Fruit fly (Drosophila melanogaster) whole organism, embryonic: ENCODE data around the gene CG17134.
A peak's percentile ranks its signal among the peaks of the same experiment; 100 is the strongest.

ENCODE experiments used
- Blimp-1 ChIP-seq: fragments of 200-800 bp; sonication (Bioruptor generic); optimal IDR thresholded peaks from 3 replicates; lab custom pipeline; 2018; ENCODE audit warnings: missing biosample characterization, missing genetic modification characterization, mild to moderate bottlenecking, moderate library complexity, missing genetic modification reagents
- CG10147 ChIP-seq: fragments of 200-800 bp; sonication (Bioruptor generic); optimal IDR thresholded peaks from 2 replicates; lab custom pipeline; 2019; ENCODE audit warnings: missing biosample characterization, mild to moderate bottlenecking, missing genetic modification characterization, moderate library complexity
- CG10462 ChIP-seq: fragments of 200-800 bp; sonication (Bioruptor generic); optimal IDR thresholded peaks from 2 replicates; lab custom pipeline; 2016; ENCODE audit warnings: missing biosample characterization, missing genetic modification characterization
- CG11247 ChIP-seq: fragments of 200-800 bp; sonication (Bioruptor generic); IDR thresholded peaks from 2 replicates; pipeline ENCODE4 v1.3.6; 2022; ENCODE audit warnings: missing biosample characterization, missing genetic modification characterization
- CG11504 ChIP-seq: fragments of 200-800 bp; sonication (Bioruptor generic); optimal IDR thresholded peaks from 3 replicates; lab custom pipeline; 2019; ENCODE audit warnings: missing biosample characterization, mild to moderate bottlenecking, missing genetic modification characterization, moderate library complexity
- CG11723 ChIP-seq: fragments of 200-800 bp; sonication (Bioruptor generic); optimal IDR thresholded peaks from 2 replicates; lab custom pipeline; 2017; ENCODE audit warnings: missing biosample characterization, mild to moderate bottlenecking, missing genetic modification characterization
- CG12104 ChIP-seq: fragments of 200-800 bp; sonication (Bioruptor generic); optimal IDR thresholded peaks from 3 replicates; lab custom pipeline; 2016; ENCODE audit warnings: missing biosample characterization, missing genetic modification characterization
- CG12769 ChIP-seq: fragments of 200-800 bp; sonication (Bioruptor generic); optimal IDR thresholded peaks from 2 replicates; lab custom pipeline; 2019; ENCODE audit warnings: missing biosample characterization, mild to moderate bottlenecking, missing genetic modification characterization, moderate library complexity
- CG17385 ChIP-seq: fragments of 200-800 bp; sonication (Bioruptor generic); optimal IDR thresholded peaks from 3 replicates; lab custom pipeline; 2018; ENCODE audit warnings: missing biosample characterization, mild to moderate bottlenecking, missing genetic modification characterization
- CG3407 ChIP-seq: fragments of 200-800 bp; sonication (Bioruptor generic); optimal IDR thresholded peaks from 2 replicates; lab custom pipeline; 2018; ENCODE audit warnings: missing biosample characterization, mild to moderate bottlenecking, missing genetic modification characterization
- CG34422 ChIP-seq: fragments of 200-800 bp; sonication (Bioruptor generic); IDR thresholded peaks from 3 replicates; pipeline ENCODE4 v1.3.6; 2022; ENCODE audit warnings: missing biosample characterization, missing genetic modification characterization
- CG3726 ChIP-seq: fragments of 200-800 bp; sonication (Bioruptor generic); IDR thresholded peaks from 3 replicates; pipeline ENCODE4, ENCODE4 v1.3.6; 2022; ENCODE audit warnings: missing biosample characterization, missing genetic modification characterization
- CG4707 ChIP-seq: fragments of 200-800 bp; sonication (Bioruptor generic); optimal IDR thresholded peaks from 2 replicates; lab custom pipeline; 2018; ENCODE audit warnings: missing biosample characterization, mild to moderate bottlenecking, missing genetic modification characterization, moderate library complexity
- CG8089 ChIP-seq: fragments of 200-800 bp; sonication (Bioruptor generic); optimal IDR thresholded peaks from 3 replicates; lab custom pipeline; 2016; ENCODE audit warnings: missing biosample characterization, missing genetic modification characterization
- CG8388 ChIP-seq: fragments of 200-800 bp; sonication (Bioruptor generic); optimal IDR thresholded peaks from 2 replicates; lab custom pipeline; 2019; ENCODE audit warnings: missing biosample characterization, mild to moderate bottlenecking, missing genetic modification characterization, moderate library complexity
- CG9797 ChIP-seq: fragments of 200-800 bp; sonication (Bioruptor generic); optimal IDR thresholded peaks from 3 replicates; lab custom pipeline; 2018; ENCODE audit warnings: missing biosample characterization, mild to moderate bottlenecking, missing genetic modification characterization
- D19B ChIP-seq: fragments of 200-800 bp; sonication (Bioruptor generic); optimal IDR thresholded peaks from 2 replicates; lab custom pipeline; 2017; ENCODE audit warnings: missing biosample characterization, mild to moderate bottlenecking, missing genetic modification characterization
- Dip3 ChIP-seq: fragments of 200-800 bp; sonication (Bioruptor generic); optimal IDR thresholded peaks from 3 replicates; lab custom pipeline; 2016; ENCODE audit warnings: missing biosample characterization, missing genetic modification characterization
- Drgx ChIP-seq: fragments of 200-800 bp; sonication (Bioruptor generic); IDR thresholded peaks from 2 replicates; pipeline ENCODE4 v1.3.6; 2022; ENCODE audit warnings: missing biosample characterization, missing genetic modification characterization
- E2f1 ChIP-seq: fragments of 200-800 bp; sonication (Bioruptor generic); IDR thresholded peaks from 2 replicates; pipeline ENCODE4 v1.3.6; 2022; ENCODE audit warnings: missing biosample characterization, missing genetic modification characterization
- Elba2 ChIP-seq: fragments of 200-800 bp; sonication (Bioruptor generic); optimal IDR thresholded peaks from 3 replicates; lab custom pipeline; 2016; ENCODE audit warnings: missing biosample characterization, missing genetic modification characterization
- Ets65A ChIP-seq: fragments of 200-800 bp; sonication (Bioruptor generic); peaks from one replicate; lab custom pipeline; 2016; ENCODE audit warnings: missing biosample characterization, missing genetic modification characterization
- HLH3B ChIP-seq: fragments of 200-800 bp; sonication (Bioruptor generic); IDR thresholded peaks from 2 replicates; pipeline ENCODE4 v1.3.6; 2022; ENCODE audit warnings: missing biosample characterization, missing genetic modification characterization
- HLH54F ChIP-seq: fragments of 200-800 bp; sonication (Bioruptor generic); optimal IDR thresholded peaks from 3 replicates; lab custom pipeline; 2016; ENCODE audit warnings: missing biosample characterization, missing genetic modification characterization
- Hr3 ChIP-seq: fragments of 200-800 bp; sonication (Bioruptor generic); optimal IDR thresholded peaks from 3 replicates; lab custom pipeline; 2016; ENCODE audit warnings: missing biosample characterization, missing genetic modification characterization
- Nf-YB ChIP-seq: fragments of 200-800 bp; sonication (Bioruptor generic); optimal IDR thresholded peaks from 3 replicates; lab custom pipeline; 2019; ENCODE audit warnings: missing biosample characterization, mild to moderate bottlenecking, missing genetic modification characterization, moderate library complexity
- NfI ChIP-seq: fragments of 200-800 bp; sonication (Bioruptor generic); optimal IDR thresholded peaks from 3 replicates; lab custom pipeline; 2018; ENCODE audit warnings: missing biosample characterization, mild to moderate bottlenecking, missing genetic modification characterization, moderate library complexity
- Taf1 ChIP-seq: fragments of 200-800 bp; sonication (Bioruptor generic); IDR thresholded peaks from 2 replicates; pipeline ENCODE4 v1.3.6; 2022; ENCODE audit warnings: missing biosample characterization, missing genetic modification characterization
- abd-A ChIP-seq: fragments of 200-800 bp; sonication (Bioruptor generic); optimal IDR thresholded peaks from 3 replicates; lab custom pipeline; 2019; ENCODE audit warnings: missing biosample characterization, mild to moderate bottlenecking, missing genetic modification characterization, moderate library complexity
- aop ChIP-seq: fragments of 200-800 bp; sonication (Bioruptor generic); IDR thresholded peaks from 2 replicates; pipeline ENCODE4 v1.3.6; 2022; ENCODE audit warnings: missing biosample characterization, missing genetic modification characterization
- bsh ChIP-seq, 2 experiments: fragments of 200-800 bp; sonication (Bioruptor generic); optimal IDR thresholded peaks; 2 replicates each; lab custom pipeline; 2017 to 2018; ENCODE audit warnings: mild to moderate bottlenecking in 2 of 2, missing biosample characterization in 2 of 2, missing genetic modification characterization in 2 of 2, moderate library complexity in 1 of 2
- ci ChIP-seq: fragments of 200-800 bp; sonication (Bioruptor generic); IDR thresholded peaks from 3 replicates; pipeline ENCODE4 v1.3.6; 2022; ENCODE audit warnings: missing biosample characterization, missing genetic modification characterization
- cwo ChIP-seq: fragments of 200-800 bp; sonication (Bioruptor generic); optimal IDR thresholded peaks from 3 replicates; lab custom pipeline; 2017; ENCODE audit warnings: missing biosample characterization, missing genetic modification characterization, mild to moderate bottlenecking, moderate library complexity, missing genetic modification reagents
- fd64A ChIP-seq: fragments of 200-800 bp; sonication (Bioruptor generic); optimal IDR thresholded peaks from 3 replicates; lab custom pipeline; 2018; ENCODE audit warnings: missing biosample characterization, mild to moderate bottlenecking, missing genetic modification characterization
- gt ChIP-seq: fragments of 200-800 bp; sonication (Bioruptor generic); IDR thresholded peaks from 2 replicates; pipeline ENCODE4 v1.3.6; 2022; ENCODE audit warnings: missing biosample characterization, missing genetic modification characterization
- lbe ChIP-seq: fragments of 200-800 bp; sonication (Bioruptor generic); optimal IDR thresholded peaks from 2 replicates; lab custom pipeline; 2016; ENCODE audit warnings: missing biosample characterization, mild to moderate bottlenecking, missing genetic modification characterization
- oc ChIP-seq: fragments of 200-800 bp; sonication (Bioruptor generic); optimal IDR thresholded peaks from 2 replicates; lab custom pipeline; 2018; ENCODE audit warnings: missing biosample characterization, mild to moderate bottlenecking, missing genetic modification characterization, moderate library complexity
- p53 ChIP-seq: fragments of 200-800 bp; sonication (Bioruptor generic); optimal IDR thresholded peaks from 2 replicates; lab custom pipeline; 2016; ENCODE audit warnings: missing biosample characterization, missing genetic modification characterization
- sens ChIP-seq: fragments of 200-800 bp; sonication (Bioruptor generic); peaks from one replicate; lab custom pipeline; 2016; ENCODE audit warnings: missing biosample characterization, missing genetic modification characterization
- slou ChIP-seq: fragments of 200-800 bp; sonication (Bioruptor generic); optimal IDR thresholded peaks from 3 replicates; lab custom pipeline; 2016; ENCODE audit warnings: missing biosample characterization, missing genetic modification characterization
- vvl ChIP-seq: fragments of 200-800 bp; sonication (Bioruptor generic); IDR thresholded peaks from 2 replicates; pipeline ENCODE4 v1.3.6; 2022; ENCODE audit warnings: missing biosample characterization, missing genetic modification characterization
- zfh2 ChIP-seq: fragments of 200-800 bp; sonication (Bioruptor generic); optimal IDR thresholded peaks from 2 replicates; lab custom pipeline; 2016; ENCODE audit warnings: missing biosample characterization, missing genetic modification characterization

The CG17134 gene

DNA sequence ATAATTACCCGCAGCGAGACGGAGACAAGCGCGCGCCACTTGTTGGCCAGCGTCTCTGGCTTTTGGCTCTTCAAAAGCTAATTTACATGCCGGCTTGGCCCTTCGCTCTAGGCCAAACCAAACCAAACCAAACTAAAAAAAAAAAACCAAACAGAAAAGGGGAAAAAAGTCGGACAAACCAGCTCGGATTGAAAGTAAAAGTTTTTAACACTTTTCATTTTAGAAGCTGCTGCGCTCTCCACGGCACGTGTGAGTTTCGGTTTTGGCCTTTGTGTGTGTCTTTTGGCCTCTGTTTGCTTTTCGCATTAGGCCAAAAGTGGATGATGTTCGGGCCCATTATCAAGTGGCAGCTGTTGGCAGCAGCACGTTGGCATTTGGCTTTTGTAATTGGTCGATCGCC lies 39.3 kb upstream of the CG17134 start (continued):
- TF ChIP-seq CG4707 (no peak), ci (GFP tag; lab: Robert Waterston, UW) (no peak), CG11504 (no peak), sens (GFP tag; lab: Kevin White, UChicago) (peak; percentile 27), vvl (peak; percentile 29; the same call in 1 of the 2 replicates), aop (GFP tag; lab: Robert Waterston, UW) (no peak), CG11723 (no peak), CG17385 (GFP tag; lab: Kevin White, UChicago) (no peak), p53 (GFP tag; lab: Kevin White, UChicago) (no peak), CG34422 (GFP tag; lab: Robert Waterston, UW) (no peak), Dip3 (GFP tag; lab: Kevin White, UChicago) (no peak), Hr3 (GFP tag; lab: Kevin White, UChicago) (no peak), CG3407 (GFP tag; lab: Kevin White, UChicago) (no peak), CG10462 (GFP tag; lab: Kevin White, UChicago) (no peak), CG8388 (GFP tag; lab: Kevin White, UChicago) (no peak), cwo (GFP tag; lab: Kevin White, UChicago) (peak; percentile 46), abd-A (no peak), fd64A (no peak), Nf-YB (GFP tag; lab: Kevin White, UChicago) (peak; percentile 34), slou (GFP tag; lab: Kevin White, UChicago) (no peak), CG12104 (no peak), D19B (GFP tag; lab: Kevin White, UChicago) (no peak), CG8089 (GFP tag; lab: Kevin White, UChicago) (no peak), CG9797 (GFP tag; lab: Kevin White, UChicago) (no peak), NfI (GFP tag; lab: Kevin White, UChicago) (no peak), bsh (GFP tag; optimal IDR thresholded peaks at IDR 0.05; lab: Kevin White, UChicago) (no peak), gt (GFP tag; lab: Robert Waterston, UW) (no peak), oc (tag; lab: Kevin White, UChicago) (peak; percentile 5), CG12769 (tag; lab: Kevin White, UChicago) (no peak), Blimp-1 (peak; percentile 99)

- TF ChIP-seq Taf1: no peak
Observed at dm6 chr2L:10789922-10790321, 30.6 kb upstream of the CG17134 start, which contains the start of gene CG31870. TSS of gene CG31870 (plus strand) at chr2L:10790222.

DNA sequence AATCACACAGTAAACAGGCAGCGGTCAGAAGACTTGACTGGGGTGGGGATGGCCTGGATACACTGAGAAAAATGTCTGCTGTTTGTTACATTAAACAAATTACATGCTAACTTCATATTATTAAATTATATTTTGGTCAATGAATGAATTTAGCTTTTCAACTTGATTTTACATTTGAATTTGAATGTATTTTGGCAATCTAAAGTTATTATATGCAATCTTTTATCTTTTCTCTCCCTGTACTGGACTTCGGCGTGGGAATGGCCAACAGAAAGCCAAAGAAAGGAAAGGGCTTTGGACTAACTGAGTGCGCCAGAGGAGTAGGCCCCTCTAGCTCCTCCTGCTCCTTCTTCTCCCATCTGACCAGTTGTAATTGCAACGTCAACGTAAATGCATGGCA lies 29.2 kb upstream of the CG17134 start:
- TF ChIP-seq Ets65A: peak; percentile 76
- TF ChIP-seq Drgx (GFP tag; lab: Robert Waterston, UW): peak; percentile 37
- TF ChIP-seq Elba2 (GFP tag; lab: Kevin White, UChicago): no peak
- no peak for TF ChIP-seq HLH3B
- TF ChIP-seq E2f1 (GFP tag; lab: Robert Waterston, UW): no peak
- TF ChIP-seq CG11247 (GFP tag; lab: Robert Waterston, UW): 0 out of 2 replicates have a peak, but pooled peaks have one; percentile 7
- TF ChIP-seq HLH54F (GFP tag; lab: Kevin White, UChicago): no peak
- TF ChIP-seq CG10147 (GFP tag; lab: Kevin White, UChicago): no peak
- TF ChIP-seq lbe (GFP tag; lab: Kevin White, UChicago): peak; percentile 54
- no peak for TF ChIP-seq CG3726
- TF ChIP-seq bsh (GFP tag; optimal IDR thresholded peaks at IDR 0.05; lab: Kevin White, UChicago): peak in 1 of 2 experiments; percentile 16
- TF ChIP-seq zfh2: no peak
- TF ChIP-seq, all 482 proteins: peak for 5
